Fruit fly (Drosophila melanogaster) S2 (cell line): Measurements from ENCODE around the gene CG6770.
"Not testable (repeated sequence)": the region's sequence is repeated elsewhere in the genome, so short reads cannot be mapped to it uniquely, and the experiment has no call there.

Experiments
- CG8478 ChIP-seq: fragments of >200 bp; optimal IDR thresholded peaks from 2 replicates; lab custom pipeline; 2018
- CTCF ChIP-seq, 2 experiments: fragments of >200 bp; optimal IDR thresholded peaks; 2 replicates each; lab custom pipeline; 2018

Gene CG6770

dm6 chr2L:12007853-12008252 lies 38.1 kb downstream of the CG6770 start, which contains the start of gene Rh5:
Gene Rh5, plus strand, starts transcription at chr2L:12008153.
- no peak for TF ChIP-seq CTCF (optimal IDR thresholded peaks at IDR 0.05; lab: Kevin White, UChicago)
- no peak for TF ChIP-seq CG8478 (lab: Kevin White, UChicago)

DNA sequence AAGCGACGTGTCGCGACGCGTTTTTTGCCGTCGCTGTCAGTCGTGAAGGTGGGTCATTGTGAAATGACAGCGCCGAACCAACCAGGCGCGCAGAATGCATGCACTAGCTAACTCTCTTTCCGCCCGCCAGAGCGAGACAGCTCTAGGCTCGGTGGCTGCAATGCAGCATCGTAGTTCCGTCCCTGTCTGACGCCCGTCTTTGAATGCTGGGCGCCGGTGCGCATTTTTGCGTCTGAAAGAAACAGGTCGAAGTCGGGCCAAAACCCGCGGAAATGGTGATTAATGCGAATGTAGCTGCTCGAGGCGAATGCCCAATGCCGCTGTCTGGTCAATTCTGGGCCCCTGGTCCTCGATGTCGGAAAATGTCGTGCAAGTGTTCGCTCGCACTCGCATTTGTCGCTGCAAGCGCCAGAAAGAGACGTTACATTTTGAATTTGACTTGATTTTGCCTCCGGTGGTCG lies 38.6 kb downstream of the CG6770 start:
- TF ChIP-seq CG8478 (lab: Kevin White, UChicago) (no peak), CTCF (optimal IDR thresholded peaks at IDR 0.05; lab: Kevin White, UChicago) (peak; percentile 41 to 45)

DNA sequence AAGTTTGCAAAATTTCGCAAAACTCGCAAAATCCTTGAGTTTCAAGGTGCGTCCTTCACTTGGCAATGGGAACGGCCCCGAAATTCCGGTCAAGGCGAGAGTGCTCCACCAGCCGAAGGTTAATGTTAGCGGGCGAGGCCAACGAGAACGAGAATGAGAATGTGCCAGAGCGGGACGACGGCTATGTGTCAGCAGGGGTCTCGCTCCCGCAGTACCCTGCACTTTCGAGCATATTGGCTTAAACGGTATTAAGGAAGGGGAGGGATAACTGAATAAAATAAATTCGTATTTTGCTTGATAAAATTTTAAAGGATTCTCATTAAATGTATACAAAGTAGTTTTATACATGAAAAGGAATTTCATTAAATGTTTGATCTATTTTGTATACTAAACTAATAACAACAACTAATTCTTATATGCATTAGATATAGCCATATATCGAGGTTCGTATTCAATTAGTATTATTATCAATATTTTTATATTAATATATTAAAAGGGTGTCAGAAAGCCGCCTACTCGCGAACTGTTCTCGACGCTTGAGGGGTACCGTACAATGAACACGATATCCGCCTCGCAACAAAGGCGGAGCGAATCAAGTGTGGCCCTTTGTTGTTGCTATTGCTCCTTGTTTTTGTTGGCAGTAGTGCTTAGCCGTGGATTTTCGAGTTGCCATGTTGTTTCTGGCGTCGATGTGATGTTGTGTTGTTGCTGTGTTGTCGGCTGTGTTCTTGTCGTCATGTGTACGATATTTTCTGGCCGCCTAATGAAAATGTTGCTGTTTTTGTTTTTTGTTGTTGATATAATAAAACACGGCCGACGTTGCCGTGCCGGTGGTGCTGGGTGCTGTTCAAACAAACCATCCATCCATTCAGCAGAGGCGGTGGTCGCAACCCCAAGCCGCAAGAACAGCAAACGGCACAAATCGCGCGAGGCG lies 39.3 kb downstream of the CG6770 start:
- TF ChIP-seq CTCF (optimal IDR thresholded peaks at IDR 0.05; lab: Kevin White, UChicago) (peak in 1 of 2 experiments; percentile 12), CG8478 (lab: Kevin White, UChicago) (no peak)

dm6 chr2L:12005436-12006396 lies 40.2 kb downstream of the CG6770 start:
- TF ChIP-seq CTCF (optimal IDR thresholded peaks at IDR 0.05; lab: Kevin White, UChicago): no peak
- TF ChIP-seq CG8478 (lab: Kevin White, UChicago): no peak

DNA sequence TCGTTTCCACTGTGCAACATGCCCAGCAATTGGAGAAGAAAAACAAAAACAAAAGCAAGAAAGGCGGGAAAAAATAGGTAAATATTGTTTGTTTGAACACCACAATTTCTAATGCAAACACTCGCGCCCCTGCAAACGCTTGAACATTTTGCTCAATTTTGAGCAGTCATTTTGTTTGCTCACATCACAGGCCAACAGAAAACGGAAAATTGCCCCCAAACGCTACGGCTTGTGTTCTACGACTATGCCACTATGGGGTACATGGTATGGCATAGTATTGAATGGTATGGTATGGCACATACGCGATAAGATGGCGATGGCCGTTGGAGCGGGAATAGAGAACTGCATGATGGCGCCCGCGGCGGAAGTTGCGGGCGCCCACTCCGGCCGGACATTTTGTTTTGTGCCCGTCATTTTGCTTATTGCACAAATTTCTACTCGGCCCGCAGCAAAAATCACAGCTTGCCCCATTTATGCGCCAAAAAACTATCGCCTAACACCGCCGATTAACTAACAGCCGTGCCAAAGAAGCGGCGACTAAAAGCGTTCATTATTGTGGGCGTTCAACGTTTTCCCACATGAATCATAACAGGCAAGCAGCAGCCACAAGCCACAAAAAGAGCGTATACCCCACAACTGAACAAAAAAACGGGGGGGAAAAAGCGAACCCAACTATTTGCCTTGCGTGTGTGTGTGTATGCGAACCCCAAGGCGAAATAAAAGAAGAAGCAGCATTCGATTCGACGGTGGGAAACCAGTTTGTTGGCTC lies 41.5 kb downstream of the CG6770 start:
- no peak for TF ChIP-seq CTCF (optimal IDR thresholded peaks at IDR 0.05; lab: Kevin White, UChicago)

DNA sequence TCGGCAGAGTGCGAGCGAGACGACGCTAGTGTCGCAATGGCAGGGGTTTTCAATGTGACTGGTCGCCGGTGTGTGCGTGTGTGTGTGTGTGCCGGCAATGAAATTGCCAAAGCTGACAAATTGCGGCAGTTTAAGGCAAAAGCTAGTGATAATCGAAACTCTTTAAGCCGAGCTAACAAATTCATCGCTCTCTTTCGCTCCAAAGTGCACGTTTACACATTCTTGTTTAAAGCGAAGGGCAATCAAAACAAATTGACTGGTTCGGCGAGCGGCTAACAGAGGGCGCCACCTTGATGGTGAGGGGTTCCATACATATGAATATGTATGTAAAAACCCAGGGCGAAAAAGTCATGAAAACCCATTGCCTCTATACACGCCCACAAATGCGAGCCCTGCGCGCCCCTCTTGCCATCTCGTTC lies 42.1 kb downstream of the CG6770 start:
- TF ChIP-seq CG8478 (lab: Kevin White, UChicago) (no peak), CTCF (optimal IDR thresholded peaks at IDR 0.05; lab: Kevin White, UChicago) (peak; percentile 88 to 97)

DNA sequence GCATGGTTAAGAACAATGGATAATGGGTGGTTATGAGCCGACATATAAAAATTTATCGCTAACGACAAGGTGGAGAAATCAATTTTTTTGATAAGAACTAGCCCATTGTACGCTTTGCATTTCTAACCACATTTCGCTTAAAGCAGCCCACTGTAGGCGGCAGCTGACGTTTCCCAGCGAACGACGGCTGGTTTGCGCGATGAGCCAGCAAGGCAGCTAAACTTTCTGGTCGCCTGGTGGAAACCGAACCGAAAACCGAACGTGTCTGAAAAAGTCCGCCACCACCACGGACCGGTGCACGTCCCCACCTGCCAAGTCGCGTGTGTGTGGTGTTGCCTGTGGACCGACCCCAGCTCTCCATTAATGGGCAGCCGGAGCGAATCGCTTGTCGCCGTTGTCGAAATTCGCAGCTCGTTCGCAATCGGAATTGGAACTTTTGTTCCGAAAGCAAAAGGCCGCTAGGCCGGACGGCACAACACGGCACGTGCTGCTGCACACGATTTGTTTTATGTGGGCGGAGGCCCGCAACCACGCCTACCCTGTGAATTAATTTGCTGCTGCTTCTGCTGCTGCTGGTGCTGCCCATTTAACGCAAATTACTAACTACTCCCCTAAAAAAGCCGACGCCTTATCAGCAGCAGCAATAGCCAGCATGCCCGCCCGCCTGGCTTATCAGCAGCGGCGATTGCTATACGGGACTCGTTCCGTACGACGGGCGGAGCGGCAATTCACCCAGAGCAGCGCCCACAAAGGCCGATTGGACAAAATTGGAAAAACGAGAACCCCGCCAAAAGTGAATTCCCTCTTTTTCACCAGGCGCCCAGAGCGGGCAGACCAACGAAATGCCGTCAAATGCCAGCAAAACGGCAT lies 42.8 kb downstream of the CG6770 start:
- no peak for TF ChIP-seq CG8478 (lab: Kevin White, UChicago)
- TF ChIP-seq CTCF (optimal IDR thresholded peaks at IDR 0.05; lab: Kevin White, UChicago): no peak

DNA sequence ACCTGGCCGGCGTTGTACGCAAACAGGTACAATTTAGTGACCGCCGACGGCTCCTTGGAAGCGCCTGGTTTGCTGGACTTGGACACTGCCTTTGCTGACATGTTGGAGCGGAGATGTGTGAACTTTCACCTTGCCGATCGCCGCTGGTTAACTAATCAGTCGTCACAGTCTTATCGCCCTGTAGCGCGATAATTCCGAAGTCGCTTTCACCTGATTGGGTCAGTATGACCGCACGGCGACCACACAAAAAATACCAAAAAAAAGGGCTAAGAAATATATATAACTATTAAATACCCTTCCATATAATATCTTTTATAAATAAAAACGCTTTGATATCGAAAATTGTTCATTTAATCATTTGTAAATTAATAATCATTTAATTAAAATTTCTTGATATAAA lies 43.9 kb downstream of the CG6770 start, which contains the start of gene Hacd1:
TSS of gene Hacd1 (minus strand) at position 216 of the 400 bp plus-strand sequence.
- TF ChIP-seq CG8478 (lab: Kevin White, UChicago) (no peak), CTCF (optimal IDR thresholded peaks at IDR 0.05; lab: Kevin White, UChicago) (no peak)

DNA sequence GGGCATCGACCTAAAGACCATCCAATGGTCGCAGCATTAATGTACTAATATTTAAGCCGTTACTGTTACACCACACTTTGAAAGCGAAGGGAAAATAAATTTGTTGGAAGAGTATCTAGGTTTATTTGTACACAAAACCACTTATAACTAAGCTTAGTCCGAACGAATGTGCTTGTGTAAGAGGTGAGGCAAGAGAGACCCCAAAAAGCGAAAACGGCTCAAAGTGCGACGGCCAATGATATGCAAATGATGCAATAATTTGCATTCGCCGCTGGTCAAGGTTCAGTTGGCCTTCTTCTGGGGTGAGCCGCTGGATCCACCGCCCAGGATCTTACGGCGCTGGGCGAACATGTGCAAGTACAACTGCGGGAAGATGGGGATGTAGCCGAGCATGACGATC lies 44.8 kb downstream of the CG6770 start:
- TF ChIP-seq CG8478 (lab: Kevin White, UChicago) (no peak), CTCF (optimal IDR thresholded peaks at IDR 0.05; lab: Kevin White, UChicago) (no peak)

DNA sequence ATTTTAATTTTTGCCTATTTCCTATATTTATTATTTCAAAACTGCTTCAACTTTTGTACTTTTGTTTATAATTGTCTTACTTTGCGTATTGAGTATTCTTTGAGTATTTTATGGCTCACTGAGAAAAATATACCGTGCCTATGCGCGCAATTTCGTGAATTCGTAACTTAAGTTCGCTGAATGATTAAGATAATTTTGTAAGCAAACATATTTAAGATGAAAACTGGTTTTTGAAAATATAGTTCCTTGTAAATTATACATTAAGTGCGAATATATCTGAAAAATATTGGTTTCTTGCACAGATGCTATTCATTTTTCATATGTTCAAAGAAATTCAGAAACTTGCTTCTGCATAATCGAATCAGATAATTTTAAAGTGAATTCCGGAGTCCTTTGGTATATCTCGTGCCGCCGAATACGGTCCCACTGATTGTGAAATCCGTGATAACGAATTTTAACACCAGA lies 46.6 kb downstream of the CG6770 start, which contains the start of the genes CG18787 and Nfs1:
TSS of gene CG18787 (minus strand) at position 101 of the 465 bp plus-strand sequence.
TSS of gene Nfs1 (plus strand) at position 415 of the 465 bp plus-strand sequence.
- not testable (repeated sequence) for TF ChIP-seq CG8478 (lab: Kevin White, UChicago); CTCF (optimal IDR thresholded peaks at IDR 0.05; lab: Kevin White, UChicago)

dm6 chr2L:11996509-11996908 lies 49.4 kb downstream of the CG6770 start, which contains the start of gene Ada1-1:
Gene Ada1-1, plus strand, starts transcription at chr2L:11996809.
- TF ChIP-seq CG8478 (lab: Kevin White, UChicago); CTCF (optimal IDR thresholded peaks at IDR 0.05; lab: Kevin White, UChicago): not testable (repeated sequence)
